Fruit fly (Drosophila melanogaster) whole organism, embryonic: ENCODE measurements around the gene CG43051.

Source experiments
- Aef1 ChIP-seq: fragments of 200-800 bp; sonication (Bioruptor generic); IDR thresholded peaks from 3 replicates; pipeline ENCODE4 v1.3.6; 2022; ENCODE audit warnings: missing biosample characterization, missing genetic modification characterization
- BEAF-32 ChIP-seq: fragments of 200-800 bp; sonication (Bioruptor generic); optimal IDR thresholded peaks from 3 replicates; lab custom pipeline; 2017; ENCODE audit warnings: missing biosample characterization, missing genetic modification characterization, mild to moderate bottlenecking, moderate library complexity, missing genetic modification reagents
- CG10147 ChIP-seq: fragments of 200-800 bp; sonication (Bioruptor generic); optimal IDR thresholded peaks from 2 replicates; lab custom pipeline; 2019; ENCODE audit warnings: missing biosample characterization, mild to moderate bottlenecking, missing genetic modification characterization, moderate library complexity
- CG11456 ChIP-seq: fragments of 200-800 bp; sonication (Bioruptor generic); IDR thresholded peaks from 3 replicates; pipeline ENCODE4 v1.3.6; 2022; ENCODE audit warnings: missing biosample characterization, missing genetic modification characterization
- CG11696 ChIP-seq: fragments of 200-800 bp; sonication (Bioruptor generic); IDR thresholded peaks from 2 replicates; pipeline ENCODE4 v1.3.6; 2022; ENCODE audit warnings: missing biosample characterization, missing genetic modification characterization
- CG12071 ChIP-seq: fragments of 200-800 bp; sonication (Bioruptor generic); optimal IDR thresholded peaks from 3 replicates; lab custom pipeline; 2018; ENCODE audit warnings: missing biosample characterization, mild to moderate bottlenecking, missing genetic modification characterization
- CG1233 ChIP-seq: fragments of 200-800 bp; sonication (Bioruptor generic); optimal IDR thresholded peaks from 4 replicates; lab custom pipeline; 2018; ENCODE audit warnings: missing biosample characterization, mild to moderate bottlenecking, missing genetic modification characterization
- CG14860 ChIP-seq: fragments of 200-800 bp; sonication (Bioruptor generic); IDR thresholded peaks from 3 replicates; pipeline ENCODE4 v1.3.6; 2022; ENCODE audit warnings: missing biosample characterization, missing genetic modification characterization; ENCODE audit not compliant: partially characterized antibody
- CG16815 ChIP-seq: fragments of 200-800 bp; sonication (Bioruptor generic); optimal IDR thresholded peaks from 3 replicates; lab custom pipeline; 2017; ENCODE audit warnings: missing biosample characterization, mild to moderate bottlenecking, missing genetic modification characterization
- CG17361 ChIP-seq: fragments of 200-800 bp; sonication (Bioruptor generic); IDR thresholded peaks from 3 replicates; pipeline ENCODE4 v1.3.6; 2022; ENCODE audit warnings: missing biosample characterization, missing genetic modification characterization
- CG17612 ChIP-seq: fragments of 200-800 bp; sonication (Bioruptor generic); IDR thresholded peaks from 2 replicates; pipeline ENCODE4 v1.3.6; 2022; ENCODE audit warnings: missing biosample characterization, missing genetic modification characterization
- CG17802 ChIP-seq: fragments of 200-800 bp; sonication (Bioruptor generic); optimal IDR thresholded peaks from 2 replicates; lab custom pipeline; 2018; ENCODE audit warnings: missing biosample characterization, mild to moderate bottlenecking, missing genetic modification characterization, moderate library complexity
- CG31365 ChIP-seq: fragments of 200-800 bp; sonication (Bioruptor generic); optimal IDR thresholded peaks from 2 replicates; lab custom pipeline; 2018; ENCODE audit warnings: missing biosample characterization, mild to moderate bottlenecking, missing genetic modification characterization
- CG34224 ChIP-seq: fragments of 200-800 bp; sonication (Bioruptor generic); IDR thresholded peaks from 3 replicates; pipeline ENCODE4 v1.3.6; 2022; ENCODE audit warnings: missing biosample characterization, missing genetic modification characterization; ENCODE audit not compliant: partially characterized antibody
- CG34376 ChIP-seq: fragments of 200-800 bp; sonication (Bioruptor generic); optimal IDR thresholded peaks from 2 replicates; lab custom pipeline; 2018; ENCODE audit warnings: missing biosample characterization, mild to moderate bottlenecking, missing genetic modification characterization
- CG3726 ChIP-seq: fragments of 200-800 bp; sonication (Bioruptor generic); IDR thresholded peaks from 3 replicates; pipeline ENCODE4, ENCODE4 v1.3.6; 2022; ENCODE audit warnings: missing biosample characterization, missing genetic modification characterization
- CG4360 ChIP-seq: fragments of 200-800 bp; sonication (Bioruptor generic); IDR thresholded peaks from 2 replicates; pipeline ENCODE4 v1.3.6; 2022; ENCODE audit warnings: missing biosample characterization, missing genetic modification characterization
- CG4707 ChIP-seq: fragments of 200-800 bp; sonication (Bioruptor generic); optimal IDR thresholded peaks from 2 replicates; lab custom pipeline; 2018; ENCODE audit warnings: missing biosample characterization, mild to moderate bottlenecking, missing genetic modification characterization, moderate library complexity
- CG4730 ChIP-seq: fragments of 200-800 bp; sonication (Bioruptor generic); IDR thresholded peaks from 2 replicates; pipeline ENCODE4 v1.3.6; 2022; ENCODE audit warnings: missing biosample characterization, missing genetic modification characterization
- CG7786 ChIP-seq: fragments of 200-800 bp; sonication (Bioruptor generic); optimal IDR thresholded peaks from 2 replicates; lab custom pipeline; 2016; ENCODE audit warnings: missing biosample characterization, missing genetic modification characterization
- CG8388 ChIP-seq: fragments of 200-800 bp; sonication (Bioruptor generic); optimal IDR thresholded peaks from 2 replicates; lab custom pipeline; 2019; ENCODE audit warnings: missing biosample characterization, mild to moderate bottlenecking, missing genetic modification characterization, moderate library complexity
- CG9797 ChIP-seq: fragments of 200-800 bp; sonication (Bioruptor generic); optimal IDR thresholded peaks from 3 replicates; lab custom pipeline; 2018; ENCODE audit warnings: missing biosample characterization, mild to moderate bottlenecking, missing genetic modification characterization
- Chrac-16 ChIP-seq: fragments of 200-800 bp; sonication (Bioruptor generic); optimal IDR thresholded peaks from 3 replicates; lab custom pipeline; 2016; ENCODE audit warnings: missing biosample characterization, missing genetic modification characterization
- CoRest ChIP-seq: fragments of 200-800 bp; sonication (Bioruptor generic); optimal IDR thresholded peaks from 3 replicates; lab custom pipeline; 2018; ENCODE audit warnings: missing biosample characterization, mild to moderate bottlenecking, missing genetic modification characterization, moderate library complexity
- D ChIP-seq, 2 experiments: fragments of 200-800 bp in 1 of 2; fragments of >200 bp in 1 of 2; sonication (Bioruptor generic) in 1 of 2; optimal IDR thresholded peaks; 2 replicates in 1 of 2; 3 replicates in 1 of 2; lab custom pipeline; 2017; ENCODE audit warnings: mild to moderate bottlenecking in 1 of 2, missing biosample characterization in 1 of 2, missing genetic modification characterization in 1 of 2, missing genetic modification reagents in 1 of 2
- Deaf1 ChIP-seq: fragments of 200-800 bp; optimal IDR thresholded peaks from 3 replicates; lab custom pipeline; 2019; ENCODE audit warnings: missing biosample characterization, mild to moderate bottlenecking, missing genetic modification characterization, moderate library complexity
- ERR ChIP-seq: fragments of 200-800 bp; sonication (Bioruptor generic); optimal IDR thresholded peaks from 2 replicates; lab custom pipeline; 2016; ENCODE audit warnings: missing biosample characterization, missing genetic modification characterization
- Ets65A ChIP-seq: fragments of 200-800 bp; sonication (Bioruptor generic); peaks from one replicate; lab custom pipeline; 2016; ENCODE audit warnings: missing biosample characterization, missing genetic modification characterization
- Gug ChIP-seq: fragments of 200-800 bp; sonication (Bioruptor generic); IDR thresholded peaks from 4 replicates; pipeline ENCODE4 v1.3.6; 2022; ENCODE audit warnings: missing biosample characterization, missing genetic modification characterization
- Hr78 ChIP-seq, 2 experiments: fragments of 200-800 bp in 1 of 2; fragments of >200 bp in 1 of 2; sonication (Bioruptor generic) in 1 of 2; optimal IDR thresholded peaks; 2 replicates each; lab custom pipeline; 2017 to 2019; ENCODE audit warnings: missing biosample characterization in 2 of 2, missing genetic modification characterization in 2 of 2, mild to moderate bottlenecking in 1 of 2, moderate library complexity in 1 of 2
- Jarid2 ChIP-seq: fragments of 200-800 bp; sonication (Bioruptor generic); optimal IDR thresholded peaks from 3 replicates; lab custom pipeline; 2017; ENCODE audit warnings: mild to moderate bottlenecking, missing biosample characterization, missing genetic modification reagents, missing genetic modification characterization
- Max ChIP-seq: fragments of 200-800 bp; sonication (Bioruptor generic); optimal IDR thresholded peaks from 2 replicates; lab custom pipeline; 2016; ENCODE audit warnings: missing biosample characterization, mild to moderate bottlenecking, missing genetic modification characterization
- NC2α ChIP-seq: fragments of 200-800 bp; sonication (Bioruptor generic); optimal IDR thresholded peaks from 2 replicates; lab custom pipeline; 2016; ENCODE audit warnings: missing biosample characterization, missing genetic modification characterization
- Nf-YA ChIP-seq: fragments of 200-800 bp; sonication (Bioruptor generic); IDR thresholded peaks from 2 replicates; pipeline ENCODE4 v1.3.6; 2022; ENCODE audit warnings: missing biosample characterization, missing genetic modification characterization
- Opbp ChIP-seq: fragments of 200-800 bp; sonication (Bioruptor generic); IDR thresholded peaks from 3 replicates; pipeline ENCODE4 v1.3.6; 2022; ENCODE audit warnings: missing biosample characterization, missing genetic modification characterization; ENCODE audit not compliant: partially characterized antibody
- Ravus ChIP-seq: fragments of 200-800 bp; sonication (Bioruptor generic); IDR thresholded peaks from 2 replicates; pipeline ENCODE4 v1.3.6; 2022; ENCODE audit warnings: missing biosample characterization, missing genetic modification characterization
- Vsx1 ChIP-seq: fragments of 200-800 bp; sonication (Bioruptor generic); optimal IDR thresholded peaks from 2 replicates; lab custom pipeline; 2017; ENCODE audit warnings: missing biosample characterization, mild to moderate bottlenecking, missing genetic modification characterization, missing genetic modification reagents
- ash1 ChIP-seq: fragments of 200-800 bp; sonication (Bioruptor generic); optimal IDR thresholded peaks from 2 replicates; lab custom pipeline; 2018; ENCODE audit warnings: missing biosample characterization, mild to moderate bottlenecking, missing genetic modification characterization
- chinmo ChIP-seq: fragments of 200-800 bp; sonication (Bioruptor generic); IDR thresholded peaks from 4 replicates; pipeline ENCODE4 v1.3.6; 2022; ENCODE audit warnings: missing biosample characterization, missing genetic modification characterization; ENCODE audit not compliant: partially characterized antibody
- ems ChIP-seq: fragments of 200-800 bp; sonication (Bioruptor generic); optimal IDR thresholded peaks from 3 replicates; lab custom pipeline; 2016; ENCODE audit warnings: missing biosample characterization, missing genetic modification characterization
- fu2 ChIP-seq: fragments of 200-800 bp; sonication (Bioruptor generic); optimal IDR thresholded peaks from 2 replicates; lab custom pipeline; 2016; ENCODE audit warnings: missing biosample characterization, missing genetic modification characterization
- mam ChIP-seq: fragments of 200-800 bp; sonication (Bioruptor generic); optimal IDR thresholded peaks from 3 replicates; lab custom pipeline; 2016; ENCODE audit warnings: missing biosample characterization, missing genetic modification characterization
- nau ChIP-seq: fragments of 200-800 bp; sonication (Bioruptor generic); optimal IDR thresholded peaks from 3 replicates; lab custom pipeline; 2017; ENCODE audit warnings: missing biosample characterization, mild to moderate bottlenecking, missing genetic modification characterization, missing genetic modification reagents
- run ChIP-seq: fragments of 200-800 bp; sonication (Bioruptor generic); optimal IDR thresholded peaks from 3 replicates; lab custom pipeline; 2018; ENCODE audit warnings: missing biosample characterization, mild to moderate bottlenecking, missing genetic modification characterization
- shn ChIP-seq: fragments of 200-800 bp; sonication (Bioruptor generic); optimal IDR thresholded peaks from 3 replicates; lab custom pipeline; 2016; ENCODE audit warnings: missing biosample characterization, missing genetic modification characterization
- sna ChIP-seq: fragments of 200-800 bp; sonication (Bioruptor generic); IDR thresholded peaks from 2 replicates; pipeline ENCODE4 v1.3.6; 2022; ENCODE audit warnings: missing biosample characterization, missing genetic modification characterization; ENCODE audit not compliant: partially characterized antibody
- sob ChIP-seq: fragments of 200-800 bp; sonication (Bioruptor generic); IDR thresholded peaks from 2 replicates; pipeline ENCODE4 v1.3.6; 2022; ENCODE audit warnings: missing biosample characterization, missing genetic modification characterization
- sqz ChIP-seq: fragments of 200-800 bp; sonication (Bioruptor generic); optimal IDR thresholded peaks from 3 replicates; lab custom pipeline; 2018; ENCODE audit warnings: missing biosample characterization, mild to moderate bottlenecking, missing genetic modification characterization
- z ChIP-seq: fragments of 200-800 bp; sonication (Bioruptor generic); IDR thresholded peaks from 3 replicates; pipeline ENCODE4 v1.3.6; 2022; ENCODE audit warnings: missing biosample characterization, missing genetic modification characterization

The CG43051 gene

dm6 chr2L:12535637-12536038, 27.9 kb downstream of the CG43051 start (continued):
- TF ChIP-seq D (optimal IDR thresholded peaks at IDR 0.05; lab: Kevin White, UChicago) (no peak), D (GFP tag; optimal IDR thresholded peaks at IDR 0.05; lab: Kevin White, UChicago) (peak; percentile 66), ERR (GFP tag; lab: Kevin White, UChicago) (no peak), Gug (peak; percentile 42; the same call in 1 of the 4 replicates), CG17802 (tag; lab: Kevin White, UChicago) (no peak), ems (GFP tag; lab: Kevin White, UChicago) (no peak), Aef1 (GFP tag; lab: Robert Waterston, UW) (peak; percentile 23; the same call in 1 of the 3 replicates), Jarid2 (GFP tag; lab: Kevin White, UChicago) (peak; percentile 52), sqz (GFP tag; lab: Kevin White, UChicago) (peak; percentile 68), shn (GFP tag; lab: Kevin White, UChicago) (peak; percentile 48), Nf-YA (GFP tag; lab: Robert Waterston, UW) (no peak), CG3726 (GFP tag; lab: Robert Waterston, UW) (peak; percentile 71; the same call in 1 of the 3 replicates), CG10147 (GFP tag; lab: Kevin White, UChicago) (peak; percentile 45), nau (GFP tag; lab: Kevin White, UChicago) (peak; percentile 89), CG12071 (GFP tag; lab: Kevin White, UChicago) (peak; percentile 92), Deaf1 (tag; lab: Kevin White, UChicago) (peak; percentile 51), chinmo (GFP tag; lab: Robert Waterston, UW) (peak; percentile 96), z (GFP tag; lab: Robert Waterston, UW) (no peak), CG8388 (GFP tag; lab: Kevin White, UChicago) (peak; percentile 13), Vsx1 (GFP tag; lab: Kevin White, UChicago) (peak; percentile 81), mam (GFP tag; lab: Kevin White, UChicago) (no peak), CG16815 (GFP tag; lab: Kevin White, UChicago) (no peak), CG17361 (GFP tag; lab: Robert Waterston, UW) (peak; percentile 13; the same call in 1 of the 3 replicates), CG11696 (GFP tag; lab: Robert Waterston, UW) (0 out of 2 replicates have a peak, but pooled peaks have one; percentile 21), sob (0 out of 2 replicates have a peak, but pooled peaks have one; percentile 27), sna (GFP tag; lab: Robert Waterston, UW) (no peak), Hr78 (GFP tag; optimal IDR thresholded peaks at IDR 0.05; lab: Kevin White, UChicago) (peak in 1 of 2 experiments; percentile 61), CG4707 (GFP tag; lab: Kevin White, UChicago) (peak; percentile 72), CG34224 (GFP tag; lab: Robert Waterston, UW) (peak; percentile 4; the same call in 1 of the 3 replicates), CG34376 (GFP tag; lab: Kevin White, UChicago) (peak; percentile 91), BEAF-32 (GFP tag; lab: Kevin White, UChicago) (no peak), fu2 (GFP tag; lab: Kevin White, UChicago) (no peak), Max (GFP tag; lab: Kevin White, UChicago) (no peak), CG1233 (GFP tag; lab: Kevin White, UChicago) (peak; percentile 84), CG31365 (tag; lab: Kevin White, UChicago) (peak; percentile 72), ash1 (GFP tag; lab: Kevin White, UChicago) (peak; percentile 75), CoRest (tag; lab: Kevin White, UChicago) (peak; percentile 20), Ravus (GFP tag; lab: Robert Waterston, UW) (no peak), CG7786 (peak; percentile 2), run (peak; percentile 11), Opbp (GFP tag; lab: Robert Waterston, UW) (no peak), CG14860 (GFP tag; lab: Robert Waterston, UW) (no peak), CG4730 (no peak), Ets65A (GFP tag; lab: Kevin White, UChicago) (no peak), NC2α (no peak), CG11456 (GFP tag; lab: Robert Waterston, UW) (no peak; the same call in 2 of the 3 replicates), CG17612 (0 out of 2 replicates have a peak, but pooled peaks have one; percentile 33), Chrac-16 (GFP tag; lab: Kevin White, UChicago) (no peak), CG4360 (no peak), CG9797 (peak; percentile 10)
